Fruit fly (Drosophila melanogaster): ENCODE data around the gene gkt.

DNA sequence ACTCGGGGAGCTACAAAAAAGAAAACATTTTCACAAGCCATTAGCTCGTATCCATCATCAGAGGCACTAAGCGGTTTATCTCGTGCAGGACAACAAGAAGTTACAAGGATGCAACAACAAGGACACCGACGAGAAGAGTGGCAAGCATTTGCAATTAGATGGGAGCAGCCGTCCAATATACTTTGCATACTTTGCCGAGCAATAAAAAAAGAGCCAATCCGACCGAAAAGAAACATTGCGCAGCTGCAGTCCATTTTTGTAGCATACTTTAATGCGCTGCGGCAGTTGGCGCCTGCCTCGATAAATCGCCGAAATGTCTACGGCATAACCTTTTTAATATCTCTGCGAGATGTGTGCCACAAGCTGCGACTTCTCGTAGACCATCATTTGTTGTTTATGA, 28.1 kb upstream of the gkt start:
- TF ChIP-seq ttk (optimal IDR thresholded peaks at IDR 0.05): no peak
- no peak for TF ChIP-seq psq (optimal IDR thresholded peaks at IDR 0.05)
- no peak for TF ChIP-seq insv (optimal IDR thresholded peaks at IDR 0.05)
- no peak for TF ChIP-seq h (optimal IDR thresholded peaks at IDR 0.05)
- TF ChIP-seq Myc (optimal IDR thresholded peaks at IDR 0.05): no peak

All from Kc167 (cell line).